Worm (Caenorhabditis elegans) whole organism, L4 larva: Measurements from ENCODE around the gene F41E6.5.

Experiments
- ZK337.2 ChIP-seq: fragments of 200-800 bp; sonication (Bioruptor generic); IDR thresholded peaks from 2 replicates; pipeline ENCODE4 v1.3.6; 2022; ENCODE audit warnings: missing genetic modification reagents, missing genetic modification characterization, missing compliant biosample characterization
- ceh-28 ChIP-seq: fragments of 150-350 bp; optimal IDR thresholded peaks from 2 replicates; lab custom pipeline; 2014; ENCODE audit warnings: missing biosample characterization, missing genetic modification reagents, missing genetic modification characterization
- ceh-62 ChIP-seq: sonication (generic microtip); optimal IDR thresholded peaks from 2 replicates; lab custom pipeline; 2017; ENCODE audit warnings: missing biosample characterization, missing genetic modification characterization
- lsy-2 ChIP-seq, 2 experiments: fragments of 150-350 bp in 1 of 2; sonication (generic microtip) in 1 of 2; optimal IDR thresholded peaks; 2 replicates each; lab custom pipeline; 2014 to 2017; ENCODE audit warnings: missing biosample characterization in 2 of 2, missing genetic modification characterization in 2 of 2
- mdl-1 ChIP-seq, 2 experiments: fragments of 150-350 bp in 1 of 2; sonication (generic microtip) in 1 of 2; optimal IDR thresholded peaks; 2 replicates each; lab custom pipeline; 2014 to 2017; ENCODE audit warnings: missing biosample characterization in 2 of 2, missing genetic modification characterization in 2 of 2
- nhr-77 ChIP-seq: fragments of 150-350 bp; optimal IDR thresholded peaks from 2 replicates; lab custom pipeline; 2014; ENCODE audit warnings: missing biosample characterization, missing genetic modification characterization
- snpc-4 ChIP-seq: fragments of 150-350 bp; optimal IDR thresholded peaks from 2 replicates; lab custom pipeline; 2014; ENCODE audit warnings: missing biosample characterization, missing genetic modification characterization
- unc-39 ChIP-seq: sonication (generic microtip); optimal IDR thresholded peaks from 2 replicates; lab custom pipeline; 2017; ENCODE audit warnings: missing biosample characterization, missing genetic modification characterization

DNA sequence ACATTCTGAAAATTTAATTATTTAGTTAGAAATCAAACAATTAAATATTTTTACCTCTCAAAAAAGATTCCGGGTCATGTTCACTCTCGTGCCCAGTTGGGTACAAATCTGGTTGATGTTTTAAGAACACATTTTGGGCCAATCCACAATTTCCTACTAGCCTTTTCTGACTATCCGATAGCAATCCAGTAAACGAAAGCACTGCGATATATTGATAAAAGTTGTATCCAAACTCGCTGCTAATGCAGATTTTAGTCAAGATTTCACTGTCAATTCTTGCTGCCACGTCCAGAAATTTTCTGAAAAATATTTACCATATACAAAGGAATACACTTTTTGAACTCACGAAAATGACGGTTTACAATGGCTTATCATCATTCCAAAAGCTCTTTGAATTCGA lies 34.1 kb upstream of the F41E6.5 start:
- TF ChIP-seq ZK337.2 (GFP tag; lab: Robert Waterston, UW) (no peak), mdl-1 (tag; optimal IDR thresholded peaks at IDR 0.05; lab: Kevin White, UChicago) (no peak), lsy-2 (tag; optimal IDR thresholded peaks at IDR 0.05; lab: Kevin White, UChicago) (no peak), snpc-4 (tag; lab: Kevin White, UChicago) (no peak), nhr-77 (tag; lab: Kevin White, UChicago) (no peak), ceh-28 (tag; lab: Kevin White, UChicago) (no peak), ceh-62 (tag; lab: Kevin White, UChicago) (no peak), unc-39 (tag; lab: Kevin White, UChicago) (no peak)
